Worm (Caenorhabditis elegans) whole organism, L4/young adult: ENCODE measurements around the gene C05D9.3.

Experiments
- W03F9.2 ChIP-seq: fragments of 150-350 bp; optimal IDR thresholded peaks from 2 replicates; lab custom pipeline; 2014; ENCODE audit warnings: missing biosample characterization, missing genetic modification characterization
- dao-5 ChIP-seq: sonication (generic microtip); optimal IDR thresholded peaks from 2 replicates; lab custom pipeline; 2016; ENCODE audit warnings: missing genotype, missing genetic modification characterization, moderate library complexity, missing compliant biosample characterization
- him-1 ChIP-seq: sonication (generic microtip); optimal IDR thresholded peaks from 2 replicates; lab custom pipeline; 2016; ENCODE audit warnings: missing genotype, missing genetic modification reagents, missing genetic modification characterization, missing compliant biosample characterization

The C05D9.3 gene

ce11 chrX:1103702-1104262, 7.9 kb upstream of the C05D9.3 start, which contains the start of gene ife-4:
ife-4 (plus strand) TSS chrX:1104212.
- no peak for TF ChIP-seq dao-5 (tag; lab: Kevin White, UChicago)
- TF ChIP-seq him-1 (tag; lab: Kevin White, UChicago), result peak; percentile 15

- TF ChIP-seq dao-5 (tag; lab: Kevin White, UChicago) (no peak), him-1 (tag; lab: Kevin White, UChicago) (no peak), W03F9.2 (no peak)
These were observed 3.9 kb upstream of the C05D9.3 start, which contains the start of gene C05D9.4 for ce11 chrX:1107758-1108157. C05D9.4 (plus strand) TSS chrX:1108058.

ce11 chrX:1108874-1109273, 2.8 kb upstream of the C05D9.3 start:
- TF ChIP-seq him-1 (tag; lab: Kevin White, UChicago) (no peak), dao-5 (tag; lab: Kevin White, UChicago) (no peak), W03F9.2 (no peak)

- no peak for TF ChIP-seq dao-5 (tag; lab: Kevin White, UChicago)
- no peak for TF ChIP-seq him-1 (tag; lab: Kevin White, UChicago)
These were observed 980 bp upstream of the C05D9.3 start for ce11 chrX:1110723-1111122.

ce11 chrX:1115207-1115606, 3.5 kb downstream of the C05D9.3 start:
- TF ChIP-seq W03F9.2 (no peak), him-1 (tag; lab: Kevin White, UChicago) (no peak), dao-5 (tag; lab: Kevin White, UChicago) (no peak)

ce11 chrX:1117252-1117651, 5.5 kb downstream of the C05D9.3 start:
- TF ChIP-seq dao-5 (tag; lab: Kevin White, UChicago), result no peak
- no peak for TF ChIP-seq him-1 (tag; lab: Kevin White, UChicago)
- no peak for TF ChIP-seq W03F9.2

- TF ChIP-seq W03F9.2, result no peak
- no peak for TF ChIP-seq dao-5 (tag; lab: Kevin White, UChicago)
- no peak for TF ChIP-seq him-1 (tag; lab: Kevin White, UChicago)
These were observed 7.6 kb downstream of the C05D9.3 start, which contains the start of gene C05D9.7 for ce11 chrX:1119305-1119704. C05D9.7 (minus strand) TSS chrX:1119405.

ce11 chrX:1120326-1120725, 8.6 kb downstream of the C05D9.3 start:
- TF ChIP-seq him-1 (tag; lab: Kevin White, UChicago), result no peak
- no peak for TF ChIP-seq W03F9.2
- no peak for TF ChIP-seq dao-5 (tag; lab: Kevin White, UChicago)

ce11 chrX:1121575-1121974, 9.9 kb downstream of the C05D9.3 start:
- TF ChIP-seq dao-5 (tag; lab: Kevin White, UChicago) (no peak), him-1 (tag; lab: Kevin White, UChicago) (no peak), W03F9.2 (no peak)

ce11 chrX:1122198-1122597, 10.5 kb downstream of the C05D9.3 start:
- TF ChIP-seq W03F9.2, result no peak
- no peak for TF ChIP-seq dao-5 (tag; lab: Kevin White, UChicago)
- TF ChIP-seq him-1 (tag; lab: Kevin White, UChicago), result no peak

- no peak for TF ChIP-seq him-1 (tag; lab: Kevin White, UChicago)
- no peak for TF ChIP-seq W03F9.2
- no peak for TF ChIP-seq dao-5 (tag; lab: Kevin White, UChicago)
These were observed 11.8 kb downstream of the C05D9.3 start for ce11 chrX:1123471-1123870.

ce11 chrX:1124146-1124545, 12.4 kb downstream of the C05D9.3 start, which contains the start of gene C05D9.9:
C05D9.9 (minus strand) TSS chrX:1124246.
- TF ChIP-seq W03F9.2 (no peak), him-1 (tag; lab: Kevin White, UChicago) (no peak), dao-5 (tag; lab: Kevin White, UChicago) (no peak)

ce11 chrX:1125426-1125825, 13.7 kb downstream of the C05D9.3 start, which contains the start of gene lmp-2:
lmp-2 (plus strand) TSS chrX:1125615.
- TF ChIP-seq W03F9.2, result no peak
- TF ChIP-seq him-1 (tag; lab: Kevin White, UChicago), result no peak
- no peak for TF ChIP-seq dao-5 (tag; lab: Kevin White, UChicago)

ce11 chrX:1126207-1126606, 14.5 kb downstream of the C05D9.3 start:
- no peak for TF ChIP-seq W03F9.2
- TF ChIP-seq dao-5 (tag; lab: Kevin White, UChicago), result no peak
- no peak for TF ChIP-seq him-1 (tag; lab: Kevin White, UChicago)

ce11 chrX:1128503-1129036, 16.9 kb downstream of the C05D9.3 start, which contains the start of gene snx-1:
snx-1 (plus strand) TSS chrX:1128986.
- TF ChIP-seq him-1 (tag; lab: Kevin White, UChicago) (no peak), W03F9.2 (peak; percentile 5), dao-5 (tag; lab: Kevin White, UChicago) (no peak)
